Fruit fly (Drosophila melanogaster) whole organism, adult: ENCODE measurements around the gene CG33939.

Source experiments
- CG11617 ChIP-seq: fragments of 200-800 bp; sonication (Bioruptor generic); optimal IDR thresholded peaks from 2 replicates; lab custom pipeline; 2017; ENCODE audit warnings: mild to moderate bottlenecking, missing biosample characterization, missing genetic modification reagents, missing genetic modification characterization
- CG12768 ChIP-seq: fragments of 200-800 bp; sonication (Bioruptor generic); optimal IDR thresholded peaks from 2 replicates; lab custom pipeline; 2017; ENCODE audit warnings: missing biosample characterization, missing genetic modification characterization, mild to moderate bottlenecking, moderate library complexity, missing genetic modification reagents
- CG14711 ChIP-seq: fragments of 200-800 bp; sonication (Bioruptor generic); optimal IDR thresholded peaks from 2 replicates; lab custom pipeline; 2018; ENCODE audit warnings: missing biosample characterization, mild to moderate bottlenecking, missing genetic modification characterization, moderate library complexity
- CG1620 ChIP-seq: fragments of 200-800 bp; sonication (Bioruptor generic); optimal IDR thresholded peaks from 2 replicates; lab custom pipeline; 2016; ENCODE audit warnings: missing biosample characterization, missing genetic modification characterization
- CG33017 ChIP-seq: fragments of 200-800 bp; sonication (Bioruptor generic); optimal IDR thresholded peaks from 2 replicates; lab custom pipeline; 2018; ENCODE audit warnings: missing biosample characterization, mild to moderate bottlenecking, missing genetic modification characterization, moderate library complexity
- CG5204 ChIP-seq: fragments of 200-800 bp; sonication (Bioruptor generic); optimal IDR thresholded peaks from 2 replicates; lab custom pipeline; 2016; ENCODE audit warnings: missing biosample characterization, missing genetic modification characterization
- CG7045 ChIP-seq: fragments of 200-800 bp; sonication (Bioruptor generic); optimal IDR thresholded peaks from 2 replicates; lab custom pipeline; 2017; ENCODE audit warnings: missing biosample characterization, mild to moderate bottlenecking, missing genetic modification characterization
- CG7101 ChIP-seq: fragments of 200-800 bp; sonication (Bioruptor generic); optimal IDR thresholded peaks from 2 replicates; lab custom pipeline; 2018; ENCODE audit warnings: missing biosample characterization, mild to moderate bottlenecking, missing genetic modification characterization, moderate library complexity
- Clk ChIP-seq: fragments of 200-800 bp; sonication (Bioruptor generic); optimal IDR thresholded peaks from 2 replicates; lab custom pipeline; 2017; ENCODE audit warnings: missing biosample characterization, missing genetic modification characterization
- Crg-1 ChIP-seq: fragments of 200-800 bp; sonication (Bioruptor generic); optimal IDR thresholded peaks from 2 replicates; lab custom pipeline; 2016; ENCODE audit warnings: missing biosample characterization, missing genetic modification characterization
- Hr96 ChIP-seq: fragments of 200-800 bp; sonication (Bioruptor generic); optimal IDR thresholded peaks from 2 replicates; lab custom pipeline; 2016; ENCODE audit warnings: missing biosample characterization, missing genetic modification characterization
- Mnt ChIP-seq: fragments of 200-800 bp; sonication (Bioruptor generic); optimal IDR thresholded peaks from 2 replicates; lab custom pipeline; 2016; ENCODE audit warnings: missing biosample characterization, mild to moderate bottlenecking, missing genetic modification characterization
- bab1 ChIP-seq: fragments of 200-800 bp; sonication (Bioruptor generic); optimal IDR thresholded peaks from 3 replicates; lab custom pipeline; 2019; ENCODE audit warnings: missing biosample characterization, mild to moderate bottlenecking, missing genetic modification characterization, moderate library complexity
- cic ChIP-seq: fragments of 200-800 bp; sonication (Bioruptor generic); optimal IDR thresholded peaks from 2 replicates; lab custom pipeline; 2017; ENCODE audit warnings: missing biosample characterization, mild to moderate bottlenecking, missing genetic modification characterization, moderate library complexity
- cnc ChIP-seq, 2 experiments: fragments of >200 bp; optimal IDR thresholded peaks; 2 replicates each; lab custom pipeline; 2017
- kay ChIP-seq: fragments of 200-800 bp; sonication (Bioruptor generic); peaks from one replicate; lab custom pipeline; 2016; ENCODE audit warnings: missing biosample characterization, missing genetic modification characterization, borderline replicate concordance
- ovo ChIP-seq: fragments of 200-800 bp; sonication (Bioruptor generic); optimal IDR thresholded peaks from 2 replicates; lab custom pipeline; 2016; ENCODE audit warnings: missing biosample characterization, missing genetic modification characterization
- pad ChIP-seq: fragments of 200-800 bp; sonication (Bioruptor generic); optimal IDR thresholded peaks from 3 replicates; lab custom pipeline; 2017; ENCODE audit warnings: missing biosample characterization, missing genetic modification characterization, mild to moderate bottlenecking, moderate library complexity, missing genetic modification reagents
- tj ChIP-seq: fragments of 200-800 bp; sonication (Bioruptor generic); optimal IDR thresholded peaks from 3 replicates; lab custom pipeline; 2017; ENCODE audit warnings: missing biosample characterization, mild to moderate bottlenecking, missing genetic modification characterization, moderate library complexity
- toe ChIP-seq: fragments of 200-800 bp; sonication (Bioruptor generic); optimal IDR thresholded peaks from 2 replicates; lab custom pipeline; 2016; ENCODE audit warnings: missing biosample characterization, missing genetic modification characterization

The CG33939 gene

DNA sequence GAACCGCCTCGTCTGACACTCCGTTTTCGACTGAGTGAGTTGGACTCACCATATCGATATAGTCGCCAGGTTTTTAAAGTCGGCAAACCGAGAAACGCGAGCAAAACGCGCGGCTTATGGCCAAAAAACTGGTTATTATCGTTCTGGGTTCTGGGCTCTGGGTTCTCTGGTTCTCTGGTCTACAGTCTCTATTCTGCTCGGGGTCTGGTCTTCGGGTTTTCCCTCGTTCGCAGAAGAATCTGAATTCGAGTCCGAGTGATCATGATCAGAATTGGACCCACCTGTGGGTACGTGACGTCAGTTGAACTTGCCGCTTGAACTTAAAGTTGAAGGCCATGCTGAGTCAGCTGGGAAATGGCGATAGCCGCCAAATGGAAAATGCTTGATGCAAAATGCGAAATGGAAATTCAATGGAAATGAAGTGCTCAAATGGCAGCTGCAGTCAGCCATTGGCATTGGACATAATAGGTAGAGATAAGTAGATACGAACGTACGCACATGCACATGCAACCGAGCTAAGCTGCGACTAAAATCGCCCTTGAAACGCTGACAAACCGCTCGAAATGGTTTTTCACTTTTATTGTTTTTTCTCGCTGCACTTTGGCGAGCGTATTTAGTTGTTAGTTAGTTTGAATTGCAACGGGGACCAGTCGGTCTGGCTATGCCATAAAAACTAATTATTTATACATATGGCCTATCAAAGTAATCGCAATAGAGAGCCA is at the start of gene CG33939:
TSS of gene CG33939 (minus strand) at position 51 of the 722 bp plus-strand sequence.
- TF ChIP-seq CG12768 (GFP tag; lab: Kevin White, UChicago) = no peak
- TF ChIP-seq Hr96 = no peak
- no peak for TF ChIP-seq Clk (GFP tag; lab: Kevin White, UChicago)

DNA sequence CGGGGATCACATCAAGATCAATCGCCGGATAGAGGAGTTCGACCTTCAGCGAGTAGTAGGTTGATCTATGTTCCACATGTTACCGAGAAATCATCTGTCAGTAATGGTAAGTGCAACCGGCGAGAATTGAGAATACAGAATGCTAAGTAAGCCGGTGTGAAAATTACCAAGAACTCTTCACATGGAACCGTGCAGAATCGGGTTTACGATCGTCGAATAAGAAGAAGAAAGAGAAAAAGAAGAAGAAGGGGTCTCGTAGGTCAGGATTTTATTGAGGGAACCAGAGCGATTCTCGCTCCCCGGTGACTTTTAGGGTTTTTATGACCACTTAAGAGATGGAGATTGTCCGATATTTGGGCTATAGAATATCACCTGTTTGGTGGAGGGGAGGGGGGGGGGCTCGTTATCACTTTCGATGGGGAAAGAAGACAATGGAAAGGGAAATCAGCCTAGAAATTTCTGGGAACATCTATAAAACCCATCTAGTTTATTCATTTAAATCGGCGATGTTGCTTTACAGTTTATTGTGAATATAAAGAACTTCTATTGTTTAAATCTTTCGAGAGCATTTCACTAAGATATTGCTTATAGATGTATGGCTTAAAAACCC is 46.4 kb upstream of the CG33939 start:
- no peak for TF ChIP-seq toe (GFP tag; lab: Kevin White, UChicago)
- TF ChIP-seq Crg-1 (GFP tag; lab: Kevin White, UChicago) = no peak
- TF ChIP-seq ovo (GFP tag; lab: Kevin White, UChicago) = no peak
- TF ChIP-seq CG12768 (GFP tag; lab: Kevin White, UChicago) = no peak
- no peak for TF ChIP-seq CG14711
- TF ChIP-seq CG5204 = no peak
- TF ChIP-seq Mnt (GFP tag; lab: Kevin White, UChicago) = no peak
- TF ChIP-seq CG7101 = no peak
- no peak for TF ChIP-seq cic (GFP tag; lab: Kevin White, UChicago)

DNA sequence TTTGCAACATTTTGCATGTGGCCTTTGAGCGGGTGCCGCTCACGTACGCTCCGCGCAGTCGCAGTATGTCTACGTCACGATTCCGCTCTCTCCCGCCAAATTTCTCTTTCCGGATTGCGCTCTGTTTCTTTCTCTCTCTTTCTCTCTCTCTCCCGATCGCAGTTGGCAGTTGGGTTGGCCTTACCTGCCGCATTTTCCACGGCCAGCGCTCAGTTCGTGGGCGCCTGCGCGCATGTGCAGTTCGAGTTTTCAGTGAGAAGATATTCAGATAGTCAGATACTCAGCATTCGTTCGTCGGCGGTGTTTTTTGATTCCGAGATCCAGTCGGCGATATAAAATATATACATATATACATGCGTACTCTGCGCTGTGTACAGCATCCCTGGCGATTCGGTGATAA is 45.7 kb upstream of the CG33939 start, which contains the start of gene CG7884:
TSS of gene CG7884 (plus strand) at position 208 of the 400 bp plus-strand sequence.
- TF ChIP-seq cic (GFP tag; lab: Kevin White, UChicago) (no peak), tj (GFP tag; lab: Kevin White, UChicago) (no peak), kay (GFP tag; lab: Kevin White, UChicago) (no peak), bab1 (GFP tag; lab: Kevin White, UChicago) (no peak), Crg-1 (GFP tag; lab: Kevin White, UChicago) (no peak), CG12768 (GFP tag; lab: Kevin White, UChicago) (no peak), ovo (GFP tag; lab: Kevin White, UChicago) (no peak), Hr96 (no peak), CG7045 (GFP tag; lab: Kevin White, UChicago) (no peak), CG33017 (tag; lab: Kevin White, UChicago) (no peak), toe (GFP tag; lab: Kevin White, UChicago) (no peak), CG14711 (no peak), Mnt (GFP tag; lab: Kevin White, UChicago) (no peak), CG11617 (GFP tag; lab: Kevin White, UChicago) (no peak)

DNA sequence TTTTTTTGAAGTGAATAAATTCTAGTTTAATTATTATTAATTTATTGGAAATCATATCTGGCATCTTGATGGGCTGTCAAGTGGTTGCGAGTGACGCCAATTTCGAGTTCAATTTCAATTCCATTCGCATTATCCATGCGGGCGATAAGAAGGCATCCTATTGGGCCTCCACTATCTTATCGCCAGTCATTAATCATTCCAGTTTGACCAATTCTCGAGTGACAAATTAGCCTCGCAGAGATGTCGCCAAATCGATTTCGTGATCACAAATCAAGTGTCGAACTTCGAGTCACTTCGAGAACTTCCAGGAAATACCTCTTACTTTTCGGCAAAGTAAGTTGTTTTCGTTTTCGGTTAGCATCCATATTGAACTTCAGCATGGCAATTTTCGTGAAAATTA is 42.0 kb upstream of the CG33939 start:
- TF ChIP-seq Hr96 (no peak), CG12768 (GFP tag; lab: Kevin White, UChicago) (no peak), cnc (optimal IDR thresholded peaks at IDR 0.05; lab: Kevin White, UChicago) (no peak), CG14711 (no peak), kay (GFP tag; lab: Kevin White, UChicago) (no peak), Crg-1 (GFP tag; lab: Kevin White, UChicago) (no peak), Mnt (GFP tag; lab: Kevin White, UChicago) (no peak), CG11617 (GFP tag; lab: Kevin White, UChicago) (no peak), cic (GFP tag; lab: Kevin White, UChicago) (no peak), bab1 (GFP tag; lab: Kevin White, UChicago) (no peak), CG5204 (no peak), tj (GFP tag; lab: Kevin White, UChicago) (no peak), toe (GFP tag; lab: Kevin White, UChicago) (no peak), CG33017 (tag; lab: Kevin White, UChicago) (no peak), CG1620 (GFP tag; lab: Kevin White, UChicago) (no peak), CG7045 (GFP tag; lab: Kevin White, UChicago) (no peak), CG7101 (no peak), ovo (GFP tag; lab: Kevin White, UChicago) (no peak)

DNA sequence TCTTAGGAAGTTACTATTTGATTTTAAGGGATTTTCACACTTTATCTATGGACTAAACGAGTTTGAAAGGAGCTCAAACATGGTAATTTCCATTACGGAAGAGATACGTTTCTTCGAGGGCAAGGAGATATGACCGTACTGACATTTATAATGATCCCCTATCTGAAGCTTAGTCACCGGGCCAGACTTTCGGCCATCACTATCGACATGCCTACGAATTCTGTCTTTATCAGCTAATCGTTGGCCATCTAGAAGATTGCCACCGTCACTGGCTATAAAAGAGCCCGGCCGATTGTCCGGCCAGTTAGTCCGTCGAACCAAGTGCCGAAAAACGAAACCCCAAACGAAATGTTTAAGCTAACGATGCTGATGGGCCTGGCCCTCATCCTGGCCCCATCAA is 40.5 kb upstream of the CG33939 start, which contains the start of gene Muc18B:
TSS of gene Muc18B (plus strand) at position 301 of the 400 bp plus-strand sequence.
- TF ChIP-seq Mnt (GFP tag; lab: Kevin White, UChicago) = no peak
- TF ChIP-seq Clk (GFP tag; lab: Kevin White, UChicago) = no peak
- TF ChIP-seq cic (GFP tag; lab: Kevin White, UChicago) = no peak
- no peak for TF ChIP-seq tj (GFP tag; lab: Kevin White, UChicago)
- TF ChIP-seq kay (GFP tag; lab: Kevin White, UChicago) = no peak
- TF ChIP-seq Hr96 = no peak
- TF ChIP-seq CG11617 (GFP tag; lab: Kevin White, UChicago) = no peak
- no peak for TF ChIP-seq CG33017 (tag; lab: Kevin White, UChicago)
- TF ChIP-seq CG14711 = no peak
- TF ChIP-seq pad (GFP tag; lab: Kevin White, UChicago) = no peak
- no peak for TF ChIP-seq CG1620 (GFP tag; lab: Kevin White, UChicago)
- TF ChIP-seq CG7101 = no peak
- no peak for TF ChIP-seq CG5204
- no peak for TF ChIP-seq toe (GFP tag; lab: Kevin White, UChicago)
- no peak for TF ChIP-seq ovo (GFP tag; lab: Kevin White, UChicago)
- TF ChIP-seq CG12768 (GFP tag; lab: Kevin White, UChicago) = no peak
- TF ChIP-seq Crg-1 (GFP tag; lab: Kevin White, UChicago) = no peak

dm6 chrX:19212954-19213353 is 38.3 kb upstream of the CG33939 start, which contains the start of gene Mur18B:
Mur18B (plus strand) TSS chrX:19213254.
- no peak for TF ChIP-seq Clk (GFP tag; lab: Kevin White, UChicago)
- no peak for TF ChIP-seq toe (GFP tag; lab: Kevin White, UChicago)
- no peak for TF ChIP-seq cnc (optimal IDR thresholded peaks at IDR 0.05; lab: Kevin White, UChicago)
- no peak for TF ChIP-seq CG5204
- no peak for TF ChIP-seq CG11617 (GFP tag; lab: Kevin White, UChicago)
- TF ChIP-seq tj (GFP tag; lab: Kevin White, UChicago) = no peak
- no peak for TF ChIP-seq CG7045 (GFP tag; lab: Kevin White, UChicago)
- TF ChIP-seq pad (GFP tag; lab: Kevin White, UChicago) = no peak
- TF ChIP-seq cic (GFP tag; lab: Kevin White, UChicago) = no peak
- TF ChIP-seq ovo (GFP tag; lab: Kevin White, UChicago) = no peak
- TF ChIP-seq CG14711 = no peak
- TF ChIP-seq CG1620 (GFP tag; lab: Kevin White, UChicago) = no peak
- no peak for TF ChIP-seq CG7101
